Worm (Caenorhabditis elegans) whole organism, dauer: ENCODE measurements around the gene R12B2.7.

ENCODE experiments used
- unc-62 ChIP-seq: sonication (generic microtip); optimal IDR thresholded peaks from 2 replicates; lab custom pipeline; 2017; ENCODE audit warnings: missing biosample characterization, missing genetic modification reagents, missing genetic modification characterization

Gene R12B2.7

DNA sequence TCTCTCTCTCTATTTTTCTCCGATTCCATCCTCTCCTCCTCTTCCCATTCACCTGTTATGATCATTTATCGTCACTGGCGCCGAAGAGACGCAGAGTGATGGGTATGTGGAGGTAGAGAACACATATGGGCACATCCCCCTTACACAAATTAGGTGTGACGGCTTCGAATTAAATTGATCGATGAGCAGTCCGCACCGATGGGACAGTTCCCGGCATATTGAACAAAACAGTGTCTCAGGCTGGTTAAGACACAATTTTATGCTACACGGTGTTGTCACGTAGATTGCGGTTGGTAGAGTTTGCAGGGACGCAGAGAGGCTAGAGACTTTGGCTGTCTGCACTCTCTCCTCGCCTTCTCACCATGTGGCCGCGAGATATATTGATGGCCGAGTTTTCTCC is at the start of gene R12B2.7:
TSS of gene R12B2.7 (plus strand) at position 247 of the 400 bp plus-strand sequence.
- no peak for TF ChIP-seq unc-62 (GFP tag; lab: Kevin White, UChicago)

DNA sequence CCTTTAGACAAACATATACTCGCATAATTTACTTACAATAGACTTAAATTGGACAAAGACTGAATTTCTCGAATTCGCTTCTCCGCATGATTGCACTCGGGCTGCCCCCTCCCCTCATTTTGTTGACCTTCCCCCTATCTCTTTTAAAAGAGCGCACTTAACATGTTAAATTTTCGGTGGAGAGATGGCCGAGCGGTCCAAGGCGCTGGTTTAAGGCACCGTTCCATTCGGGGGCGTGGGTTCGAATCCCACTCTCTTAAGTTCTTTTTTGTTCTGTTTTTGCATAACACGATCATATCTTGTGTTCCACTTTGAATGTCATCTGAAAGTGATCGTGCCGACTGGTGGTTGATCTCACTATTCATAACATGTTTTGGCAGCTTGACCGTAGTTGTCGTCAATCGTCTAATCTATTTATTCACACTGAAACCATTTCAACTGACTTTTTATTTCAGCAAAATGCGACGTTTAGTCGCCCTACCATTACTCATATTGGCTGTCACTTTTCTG is 45.1 kb upstream of the R12B2.7 start, which contains the start of gene cutl-23:
TSS of gene cutl-23 (plus strand) at position 460 of the 510 bp plus-strand sequence.
- TF ChIP-seq unc-62 (GFP tag; lab: Kevin White, UChicago): no peak

- TF ChIP-seq unc-62 (GFP tag; lab: Kevin White, UChicago): no peak
Measured at ce11 chrIII:5782080-5782479, 32.8 kb upstream of the R12B2.7 start.

- no peak for TF ChIP-seq unc-62 (GFP tag; lab: Kevin White, UChicago)
Measured at ce11 chrIII:5785273-5785929, 29.4 kb upstream of the R12B2.7 start, which contains the start of gene Y37B11A.3. Gene Y37B11A.3, minus strand, starts transcription at chrIII:5785323.

DNA sequence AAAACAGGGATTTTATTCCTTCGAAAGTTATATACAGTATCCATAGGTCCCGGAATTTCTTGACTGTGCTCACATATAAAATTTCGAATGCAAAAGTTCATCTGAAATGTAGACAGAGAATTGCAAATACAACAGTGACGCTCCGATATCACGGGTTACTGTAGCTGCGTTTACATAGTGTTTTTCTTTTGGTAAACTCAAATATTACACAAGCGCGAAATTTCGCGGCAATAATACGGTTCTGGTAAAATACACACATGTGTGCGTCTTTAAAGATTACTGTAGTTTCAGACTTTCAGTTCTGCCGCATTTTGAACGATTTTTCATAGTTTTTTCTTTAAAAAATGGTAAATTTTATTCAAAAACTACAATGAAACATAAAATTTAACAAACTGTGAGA is 24.3 kb upstream of the R12B2.7 start, which contains the start of gene rev-3:
TSS of gene rev-3 (minus strand) at position 101 of the 400 bp plus-strand sequence.
- no peak for TF ChIP-seq unc-62 (GFP tag; lab: Kevin White, UChicago)

DNA sequence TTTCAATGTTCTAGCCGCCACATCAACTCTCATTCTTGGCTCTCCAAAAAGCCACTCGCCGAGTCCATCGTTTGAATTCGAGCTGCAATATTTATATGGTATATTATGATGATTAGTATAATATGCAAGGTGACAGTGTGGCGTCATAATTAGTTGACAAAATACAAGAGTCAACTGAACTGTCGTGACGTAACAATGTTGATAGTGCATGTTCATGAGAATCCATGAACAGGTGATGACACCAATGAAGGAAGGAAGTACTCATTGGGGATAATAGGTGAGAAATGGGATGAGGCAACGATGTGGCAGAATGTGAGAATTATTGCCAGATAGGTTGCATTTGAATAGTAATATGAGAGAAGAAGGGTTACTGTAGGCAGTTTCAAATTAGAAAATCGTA is 19.9 kb upstream of the R12B2.7 start:
- no peak for TF ChIP-seq unc-62 (GFP tag; lab: Kevin White, UChicago)

DNA sequence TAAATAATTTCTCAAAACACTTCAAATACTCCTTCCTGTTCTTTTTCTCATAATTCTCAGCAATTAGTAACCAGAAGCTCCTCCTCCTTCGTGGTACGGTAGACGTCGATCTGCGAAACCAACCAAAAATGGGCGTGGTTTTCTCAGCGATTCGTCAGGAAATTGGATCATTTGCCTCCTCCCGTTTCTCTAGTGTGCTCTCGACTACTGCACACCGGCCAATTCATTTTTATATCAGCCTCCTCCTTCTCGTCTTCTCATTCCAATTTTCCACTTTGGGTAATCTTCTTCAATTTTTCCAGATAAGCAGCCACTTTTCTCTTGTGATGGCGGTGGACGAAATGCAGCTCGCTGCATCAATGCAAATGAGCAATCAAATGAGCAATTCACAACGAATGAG is 16.1 kb upstream of the R12B2.7 start, which contains the start of gene ceh-10:
TSS of gene ceh-10 (plus strand) at position 301 of the 400 bp plus-strand sequence.
- no peak for TF ChIP-seq unc-62 (GFP tag; lab: Kevin White, UChicago)

DNA sequence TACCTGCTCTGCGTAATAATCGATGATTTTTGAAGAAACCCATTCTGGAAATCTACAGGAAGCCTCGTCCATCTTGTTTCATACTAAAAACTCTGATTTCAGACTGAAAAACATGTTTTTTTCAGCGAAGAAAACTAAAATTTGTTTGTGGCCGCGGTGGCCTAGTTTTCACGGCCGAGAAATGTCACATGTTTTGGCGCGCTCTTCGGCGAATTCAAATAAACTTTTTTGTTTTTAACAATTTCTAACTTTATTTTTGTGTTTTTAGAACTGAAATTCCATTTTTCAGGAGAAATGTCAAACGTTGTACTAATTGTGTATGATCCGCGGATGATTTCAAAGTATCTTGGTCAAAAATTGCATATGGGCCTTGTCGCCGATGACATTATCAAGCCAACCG is 11.9 kb upstream of the R12B2.7 start, which contains the start of the genes polq-1 and him-10:
TSS of gene polq-1 (minus strand) at position 190 of the 400 bp plus-strand sequence.
TSS of gene him-10 (plus strand) at position 290 of the 400 bp plus-strand sequence.
- TF ChIP-seq unc-62 (GFP tag; lab: Kevin White, UChicago): no peak

DNA sequence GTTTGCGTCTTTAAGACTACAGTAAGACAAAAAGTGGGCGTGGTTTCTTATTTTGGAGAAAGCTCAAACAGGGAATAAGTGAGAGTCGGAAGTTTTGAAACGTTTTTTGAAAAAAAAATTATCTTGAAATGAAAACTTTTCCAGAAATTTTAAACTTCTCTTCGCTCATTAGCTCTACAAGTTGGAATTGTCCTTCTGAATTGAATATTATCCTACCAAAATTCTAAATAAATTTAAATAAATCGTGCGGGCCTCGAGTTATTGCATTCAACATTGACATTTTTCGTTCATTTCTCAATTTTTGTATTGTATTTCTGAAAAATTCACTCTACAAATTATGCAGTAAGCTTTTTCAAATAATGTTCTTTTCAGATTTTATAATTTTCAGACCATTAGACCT is 9.6 kb upstream of the R12B2.7 start, which contains the start of gene R12B2.3:
TSS of gene R12B2.3 (plus strand) at position 301 of the 400 bp plus-strand sequence.
- no peak for TF ChIP-seq unc-62 (GFP tag; lab: Kevin White, UChicago)

DNA sequence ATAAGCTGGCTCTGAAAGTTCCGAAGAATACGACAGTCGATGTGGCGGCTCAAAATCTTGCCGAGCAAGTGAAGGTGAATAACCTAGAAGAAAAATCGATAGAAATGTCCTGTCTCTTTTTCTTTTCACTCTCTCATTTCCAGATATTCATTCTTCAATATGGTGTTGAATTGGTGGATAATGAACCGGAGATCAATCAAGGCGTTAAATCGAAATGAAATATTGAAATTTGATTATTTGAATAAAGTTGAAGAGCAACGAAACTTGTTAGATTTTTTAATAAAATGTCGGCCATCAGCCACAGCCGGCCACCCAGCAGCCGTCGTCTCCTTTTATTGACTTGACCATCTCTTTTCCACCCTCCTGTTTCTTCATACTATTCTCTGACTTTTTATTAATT is 8.1 kb upstream of the R12B2.7 start, which contains the start of gene R12B2.2:
TSS of gene R12B2.2 (plus strand) at position 301 of the 400 bp plus-strand sequence.
- TF ChIP-seq unc-62 (GFP tag; lab: Kevin White, UChicago): no peak

DNA sequence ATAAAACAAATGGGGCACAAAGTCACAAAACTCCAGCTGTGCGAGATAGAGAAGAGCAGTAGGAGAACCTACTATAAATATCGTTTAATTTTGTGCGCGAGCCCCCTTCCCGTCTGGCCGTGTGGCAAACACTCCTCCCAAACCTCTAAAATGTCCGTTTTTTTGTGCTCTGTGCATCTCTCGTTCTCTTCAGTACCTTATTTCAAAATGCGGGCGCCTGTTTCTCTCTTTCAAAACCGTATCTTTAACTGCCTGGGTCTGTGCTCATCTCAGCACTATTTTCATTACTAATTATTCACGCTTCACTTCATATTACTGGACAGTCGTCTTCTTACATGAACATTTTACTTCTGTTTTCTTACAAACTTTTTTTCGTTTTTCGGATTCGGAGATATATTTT is 4.8 kb upstream of the R12B2.7 start:
- no peak for TF ChIP-seq unc-62 (GFP tag; lab: Kevin White, UChicago)

DNA sequence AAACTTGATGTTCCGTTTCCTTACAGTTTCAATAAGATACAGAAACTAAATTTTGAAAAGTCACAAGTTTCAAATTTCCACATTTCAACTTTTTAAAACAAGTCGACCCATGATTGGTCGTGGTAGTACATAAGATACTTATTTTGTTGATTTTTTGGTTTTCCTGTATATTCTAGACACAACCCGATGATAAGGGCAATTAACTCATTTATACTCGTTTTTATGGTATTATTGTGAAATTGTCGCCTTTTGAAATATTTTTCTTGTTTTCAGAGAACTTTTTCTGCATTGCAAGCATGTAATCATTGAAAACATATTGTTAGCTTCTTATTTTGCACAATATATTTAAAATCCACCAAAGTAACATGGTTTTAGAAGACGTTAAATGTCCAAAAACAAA is 2.9 kb upstream of the R12B2.7 start:
- no peak for TF ChIP-seq unc-62 (GFP tag; lab: Kevin White, UChicago)

DNA sequence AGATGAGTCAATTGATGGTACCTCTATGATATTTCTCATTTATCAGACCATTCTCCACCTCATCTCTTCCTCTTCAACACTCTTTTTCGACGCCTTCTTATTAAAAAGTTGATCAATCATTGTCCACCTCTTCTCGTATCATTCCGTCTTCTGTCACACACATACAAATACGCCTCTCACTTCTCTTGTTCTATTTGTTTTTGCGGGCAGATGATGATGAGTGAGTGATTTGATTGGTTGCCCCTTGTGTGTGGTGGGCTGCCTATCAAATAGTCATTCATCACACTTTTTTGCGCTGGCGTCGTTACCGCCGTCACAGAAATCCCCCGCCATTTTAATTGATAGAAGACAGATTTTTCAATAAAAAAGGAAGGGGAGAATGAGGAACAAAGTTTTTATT is 2.2 kb upstream of the R12B2.7 start:
- no peak for TF ChIP-seq unc-62 (GFP tag; lab: Kevin White, UChicago)

DNA sequence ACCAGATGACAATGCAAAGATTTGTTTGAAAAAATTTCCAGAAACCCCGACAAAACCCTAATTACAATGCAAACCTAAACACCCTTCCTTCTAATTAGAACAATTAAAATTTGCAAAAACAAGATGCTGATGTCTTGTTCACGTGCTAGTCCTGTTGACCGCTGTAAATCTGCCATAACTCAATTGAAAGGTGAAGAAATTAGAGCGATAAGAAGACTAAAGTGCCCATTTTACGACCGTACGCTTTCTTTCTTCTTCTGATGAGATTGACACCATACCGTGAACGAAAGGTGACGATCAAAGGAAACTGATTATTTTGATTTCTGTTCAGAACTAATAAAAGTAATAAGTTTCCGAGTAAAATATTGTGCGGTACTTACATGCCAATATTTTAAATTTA is 1.3 kb upstream of the R12B2.7 start:
- no peak for TF ChIP-seq unc-62 (GFP tag; lab: Kevin White, UChicago)

- TF ChIP-seq unc-62 (GFP tag; lab: Kevin White, UChicago): no peak
Measured at ce11 chrIII:5814098-5814497, 747 bp upstream of the R12B2.7 start.

- no peak for TF ChIP-seq unc-62 (GFP tag; lab: Kevin White, UChicago)
Measured at ce11 chrIII:5815932-5816331, 1.1 kb downstream of the R12B2.7 start, which contains the start of gene sma-4. Gene sma-4, plus strand, starts transcription at chrIII:5816232.
